Worm (Caenorhabditis elegans) whole organism, L4/young adult: ENCODE results near the gene F58H1.3.

Experiments used
- W03F9.2 ChIP-seq: fragments of 150-350 bp; optimal IDR thresholded peaks from 2 replicates; lab custom pipeline; 2014; ENCODE audit warnings: missing biosample characterization, missing genetic modification characterization
- him-1 ChIP-seq: sonication (generic microtip); optimal IDR thresholded peaks from 2 replicates; lab custom pipeline; 2016; ENCODE audit warnings: missing genotype, missing genetic modification reagents, missing genetic modification characterization, missing compliant biosample characterization

DNA sequence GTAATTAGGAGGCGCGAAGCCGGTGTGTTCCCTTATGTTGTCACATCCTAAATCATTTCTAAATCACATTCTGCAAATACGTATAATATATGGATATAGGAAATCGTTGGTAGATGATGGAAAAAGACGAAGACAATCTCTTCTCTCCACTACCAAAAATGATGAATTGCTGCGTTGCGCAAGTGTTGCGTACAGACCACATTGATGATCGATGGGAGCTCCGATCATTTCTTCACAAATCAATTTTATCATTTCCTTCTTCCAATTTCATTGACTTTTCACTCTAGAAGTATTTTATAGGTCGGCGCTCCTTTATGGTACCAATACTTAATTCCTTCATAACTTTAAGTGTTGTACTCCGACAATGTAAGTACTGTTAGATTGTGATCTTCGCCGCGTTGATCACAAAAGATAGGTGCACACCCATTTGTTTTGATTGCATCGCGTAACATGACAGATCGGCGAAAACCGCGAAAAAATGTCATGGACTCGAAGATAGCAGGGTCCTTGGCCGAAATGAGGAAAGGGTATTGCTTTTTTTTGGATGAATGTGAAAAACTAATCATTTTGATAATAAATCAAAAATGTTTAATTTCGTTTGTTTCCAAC lies 15.8 kb downstream of the F58H1.3 start:
- TF ChIP-seq W03F9.2 (tag; lab: Kevin White, UChicago) (no peak), him-1 (tag; lab: Kevin White, UChicago) (no peak)
